Worm (Caenorhabditis elegans) whole organism, L1 larva: ENCODE results near the gene F46E10.3.

Source experiments
- aha-1 ChIP-seq: fragments of 150-350 bp; optimal IDR thresholded peaks from 2 replicates; lab custom pipeline; 2014; ENCODE audit warnings: missing biosample characterization, missing genetic modification characterization
- alr-1 ChIP-seq: fragments of 200-800 bp; sonication (Bioruptor generic); optimal IDR thresholded peaks from 2 replicates; lab custom pipeline; 2018; ENCODE audit warnings: borderline replicate concordance, mild to moderate bottlenecking, missing genetic modification characterization, missing compliant biosample characterization
- ama-1 ChIP-seq: fragments of 150-350 bp; optimal IDR thresholded peaks from 2 replicates; lab custom pipeline; 2014
- blmp-1 ChIP-seq: fragments of 150-350 bp; optimal IDR thresholded peaks from 2 replicates; lab custom pipeline; 2014; ENCODE audit warnings: missing biosample characterization, missing genetic modification characterization
- ceh-63 ChIP-seq: fragments of 200-800 bp; sonication (Bioruptor generic); optimal IDR thresholded peaks from 2 replicates; lab custom pipeline; 2018; ENCODE audit warnings: mild to moderate bottlenecking, missing genetic modification characterization, missing compliant biosample characterization
- ceh-8 ChIP-seq: fragments of 200-800 bp; sonication (Bioruptor generic); optimal IDR thresholded peaks from 2 replicates; lab custom pipeline; 2018; ENCODE audit warnings: mild to moderate bottlenecking, missing genetic modification characterization, moderate library complexity, missing compliant biosample characterization
- dpl-1 ChIP-seq, 3 experiments: fragments of 150-350 bp in 2 of 3; sonication (generic microtip) in 1 of 3; optimal IDR thresholded peaks; 2 replicates each; lab custom pipeline; 2014 to 2017; ENCODE audit warnings: missing biosample characterization in 3 of 3, missing genetic modification characterization in 3 of 3, missing genetic modification reagents in 3 of 3
- efl-1 ChIP-seq, 4 experiments: fragments of 150-350 bp; optimal IDR thresholded peaks in 3 of 4; peaks in 1 of 4; 1 replicate in 1 of 4; 2 replicates in 3 of 4; lab custom pipeline; 2014; ENCODE audit warnings: missing biosample characterization in 2 of 4, missing genetic modification characterization in 2 of 4, missing genetic modification reagents in 2 of 4
- efl-3 ChIP-seq: fragments of 200-800 bp; sonication (Bioruptor generic); optimal IDR thresholded peaks from 2 replicates; lab custom pipeline; 2018; ENCODE audit warnings: mild to moderate bottlenecking, missing genetic modification characterization, missing compliant biosample characterization
- egl-27 ChIP-seq, 2 experiments: fragments of 150-350 bp in 1 of 2; sonication (generic microtip); optimal IDR thresholded peaks; 3 replicates each; lab custom pipeline; 2017 to 2018; ENCODE audit warnings: missing biosample characterization in 2 of 2, missing genetic modification characterization in 2 of 2, missing genetic modification reagents in 2 of 2
- elt-2 ChIP-seq: sonication (generic microtip); optimal IDR thresholded peaks from 2 replicates; lab custom pipeline; 2016; ENCODE audit warnings: missing genetic modification characterization, mild to moderate bottlenecking, inconsistent platforms, missing compliant biosample characterization, missing genetic modification reagents
- elt-3 ChIP-seq, 6 experiments: fragments of 150-350 bp in 1 of 6; sonication (generic microtip); optimal IDR thresholded peaks; 2 replicates each; lab custom pipeline; 2017 to 2018; ENCODE audit warnings: missing biosample characterization in 6 of 6, missing genetic modification characterization in 6 of 6, inconsistent platforms in 1 of 6
- fkh-8 ChIP-seq: sonication (generic microtip); optimal IDR thresholded peaks from 2 replicates; lab custom pipeline; 2016; ENCODE audit warnings: mild to moderate bottlenecking, missing genetic modification characterization, missing compliant biosample characterization
- irx-1 ChIP-seq: sonication (generic microtip); optimal IDR thresholded peaks from 2 replicates; lab custom pipeline; 2016; ENCODE audit warnings: missing genetic modification characterization, missing compliant biosample characterization
- jun-1 ChIP-seq: fragments of 150-350 bp; optimal IDR thresholded peaks from 2 replicates; lab custom pipeline; 2014; ENCODE audit warnings: missing biosample characterization, missing genetic modification reagents, missing genetic modification characterization
- lin-13 ChIP-seq: fragments of 150-350 bp; optimal IDR thresholded peaks from 2 replicates; lab custom pipeline; 2014; ENCODE audit warnings: missing biosample characterization, missing genetic modification reagents, missing genetic modification characterization
- lin-14 ChIP-seq: fragments of 200-800 bp; sonication (Bioruptor generic); optimal IDR thresholded peaks from 2 replicates; lab custom pipeline; 2018; ENCODE audit warnings: mild to moderate bottlenecking, missing genetic modification characterization, moderate library complexity, missing compliant biosample characterization
- lin-35 ChIP-seq, 2 experiments: fragments of 150-350 bp; optimal IDR thresholded peaks; 2 replicates each; lab custom pipeline; 2014; ENCODE audit warnings: missing biosample characterization in 2 of 2, missing genetic modification characterization in 2 of 2, missing genetic modification reagents in 2 of 2
- lin-39 ChIP-seq: fragments of 150-350 bp; optimal IDR thresholded peaks from 2 replicates; lab custom pipeline; 2014; ENCODE audit warnings: missing biosample characterization, missing genetic modification reagents, missing genetic modification characterization
- lsy-2 ChIP-seq, 2 experiments: fragments of 150-350 bp; optimal IDR thresholded peaks; 2 replicates each; lab custom pipeline; 2014; ENCODE audit warnings: missing biosample characterization in 2 of 2, missing genetic modification characterization in 2 of 2
- mdl-1 ChIP-seq, 2 experiments: fragments of 150-350 bp; optimal IDR thresholded peaks; 2 replicates each; lab custom pipeline; 2014 to 2017; ENCODE audit warnings: missing biosample characterization in 2 of 2, missing genetic modification characterization in 2 of 2, inconsistent platforms in 1 of 2
- mep-1 ChIP-seq: fragments of 150-350 bp; optimal IDR thresholded peaks from 2 replicates; lab custom pipeline; 2014; ENCODE audit warnings: missing biosample characterization, missing genetic modification characterization
- nhr-19 ChIP-seq: fragments of 200-800 bp; sonication (Bioruptor generic); conservative IDR thresholded peaks from 2 replicates; pipeline ENCODE4 v1.3.6; 2022; ENCODE audit warnings: missing genetic modification characterization, missing compliant biosample characterization
- nhr-20 ChIP-seq: sonication (generic microtip); optimal IDR thresholded peaks from 2 replicates; lab custom pipeline; 2016; ENCODE audit warnings: mild to moderate bottlenecking, missing genetic modification characterization, missing compliant biosample characterization
- nhr-47 ChIP-seq: sonication (generic microtip); optimal IDR thresholded peaks from 2 replicates; lab custom pipeline; 2016; ENCODE audit warnings: mild to moderate bottlenecking, missing genetic modification characterization, moderate library complexity, missing compliant biosample characterization
- nhr-71 ChIP-seq: sonication (generic microtip); optimal IDR thresholded peaks from 2 replicates; lab custom pipeline; 2016; ENCODE audit warnings: mild to moderate bottlenecking, missing genetic modification characterization, moderate library complexity, missing compliant biosample characterization
- nhr-85 ChIP-seq: sonication (generic microtip); peaks from one replicate; lab custom pipeline; 2016; ENCODE audit warnings: missing genetic modification characterization, inconsistent platforms, missing compliant biosample characterization
- nhr-90 ChIP-seq: sonication (generic microtip); optimal IDR thresholded peaks from 2 replicates; lab custom pipeline; 2016; ENCODE audit warnings: mild to moderate bottlenecking, missing genetic modification characterization, missing compliant biosample characterization; ENCODE audit not compliant: poor library complexity
- pag-3 ChIP-seq: sonication (generic microtip); optimal IDR thresholded peaks from 2 replicates; lab custom pipeline; 2017; ENCODE audit warnings: missing genetic modification characterization, mild to moderate bottlenecking, missing compliant biosample characterization, antibody characterized with exemption, borderline replicate concordance; ENCODE audit not compliant: insufficient read depth
- pax-3 ChIP-seq: fragments of 200-800 bp; sonication (Bioruptor generic); optimal IDR thresholded peaks from 2 replicates; lab custom pipeline; 2018; ENCODE audit warnings: mild to moderate bottlenecking, missing genetic modification characterization, moderate library complexity, missing compliant biosample characterization
- pqm-1 ChIP-seq: sonication (generic microtip); optimal IDR thresholded peaks from 3 replicates; lab custom pipeline; 2017; ENCODE audit warnings: missing biosample characterization, missing genetic modification characterization
- rnt-1 ChIP-seq: sonication (generic microtip); optimal IDR thresholded peaks from 2 replicates; lab custom pipeline; 2016; ENCODE audit warnings: mild to moderate bottlenecking, missing genetic modification characterization, moderate library complexity, missing compliant biosample characterization
- skn-1 ChIP-seq: fragments of 150-350 bp; optimal IDR thresholded peaks from 2 replicates; lab custom pipeline; 2014; ENCODE audit warnings: missing biosample characterization, missing genetic modification characterization
- snu-23 ChIP-seq: sonication (generic microtip); optimal IDR thresholded peaks from 2 replicates; lab custom pipeline; 2016; ENCODE audit warnings: missing genetic modification characterization, missing compliant biosample characterization
- swsn-7 ChIP-seq: sonication (generic microtip); optimal IDR thresholded peaks from 2 replicates; lab custom pipeline; 2016; ENCODE audit warnings: missing genetic modification characterization, missing compliant biosample characterization
- tbx-2 ChIP-seq: sonication (generic microtip); optimal IDR thresholded peaks from 2 replicates; lab custom pipeline; 2016; ENCODE audit warnings: missing genetic modification characterization, missing compliant biosample characterization
- tlp-1 ChIP-seq: fragments of 150-350 bp; optimal IDR thresholded peaks from 2 replicates; lab custom pipeline; 2014; ENCODE audit warnings: missing biosample characterization, missing genetic modification characterization
- unc-62 ChIP-seq: fragments of 150-350 bp; optimal IDR thresholded peaks from 2 replicates; lab custom pipeline; 2014; ENCODE audit warnings: missing biosample characterization, missing genetic modification reagents, missing genetic modification characterization
- unc-98 ChIP-seq: fragments of 200-800 bp; sonication (Bioruptor generic); IDR thresholded peaks from 2 replicates; pipeline ENCODE4 v1.3.6; 2022; ENCODE audit warnings: missing genetic modification characterization, missing compliant biosample characterization
- zag-1 ChIP-seq: fragments of 150-350 bp; optimal IDR thresholded peaks from 2 replicates; lab custom pipeline; 2014; ENCODE audit warnings: missing biosample characterization, missing genetic modification characterization
- zip-4 ChIP-seq: fragments of 200-800 bp; sonication (Bioruptor generic); optimal IDR thresholded peaks from 2 replicates; lab custom pipeline; 2018; ENCODE audit warnings: mild to moderate bottlenecking, missing genetic modification characterization, moderate library complexity, missing compliant biosample characterization
- ztf-11 ChIP-seq, 2 experiments: sonication (generic microtip); optimal IDR thresholded peaks; 2 replicates each; lab custom pipeline; 2016 to 2017; ENCODE audit warnings: missing genetic modification characterization in 2 of 2, missing biosample characterization in 1 of 2, missing compliant biosample characterization in 1 of 2
- ztf-4 ChIP-seq: fragments of 150-350 bp; optimal IDR thresholded peaks from 2 replicates; lab custom pipeline; 2014; ENCODE audit warnings: missing biosample characterization, missing genetic modification characterization

F46E10.3 gene

DNA sequence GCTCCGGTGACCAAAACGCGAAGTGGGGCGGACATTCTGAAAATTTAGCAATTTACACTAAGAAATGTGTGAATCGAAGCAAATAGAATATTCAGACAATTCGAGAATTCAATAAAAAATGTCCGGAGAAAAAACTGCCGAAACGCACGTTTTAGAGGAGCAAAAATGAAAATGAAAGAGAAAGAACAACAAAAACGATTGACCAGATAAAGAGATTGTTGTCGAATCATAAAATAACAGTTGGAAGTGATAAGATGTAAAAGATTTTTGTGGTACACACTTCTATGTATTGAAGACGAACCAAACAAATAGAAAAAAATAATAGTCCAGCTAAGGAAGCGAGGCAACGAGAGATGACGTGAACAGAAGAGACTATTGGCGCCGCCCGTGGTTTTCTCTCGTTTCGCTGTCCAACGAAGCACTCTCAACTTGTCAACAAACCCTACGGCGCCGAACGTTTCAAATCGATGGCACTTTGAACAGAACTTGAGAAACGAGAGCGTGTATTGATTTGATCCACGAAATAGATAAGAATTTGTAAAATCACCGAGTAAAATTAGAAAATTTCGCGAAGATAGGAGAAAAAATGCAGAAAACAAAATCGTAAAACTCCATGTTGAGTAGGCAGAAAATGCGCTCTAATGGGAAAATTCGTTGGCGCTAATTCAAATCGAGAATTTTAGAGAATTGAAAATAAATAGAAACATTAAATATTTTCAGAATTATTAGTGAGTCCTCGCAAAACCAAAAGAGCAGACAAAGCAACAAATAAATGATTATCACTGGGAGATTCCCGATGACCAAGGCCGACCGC lies 1.4 kb upstream of the F46E10.3 start, which contains the start of gene mdh-1:
mdh-1 (minus strand) TSS at position 36 of the 814 bp plus-strand sequence.
- TF ChIP-seq egl-27 (tag; optimal IDR thresholded peaks at IDR 0.05; lab: Kevin White, UChicago) (peak in 1 of 2 experiments; percentile 25), lin-39 (tag; lab: Kevin White, UChicago) (no peak), fkh-8 (tag; lab: Kevin White, UChicago) (peak; percentile 33), elt-3 (tag; optimal IDR thresholded peaks at IDR 0.05; lab: Kevin White, UChicago) (peak in 1 of 6 experiments; percentile 40), nhr-47 (tag; lab: Kevin White, UChicago) (peak; percentile 13), dpl-1 (GFP tag; optimal IDR thresholded peaks at IDR 0.05; lab: Kevin White, UChicago) (peak; percentile 44 to 79 (median 53)), blmp-1 (tag; lab: Kevin White, UChicago) (peak; percentile 62), nhr-85 (peak; percentile 30), alr-1 (tag; lab: Kevin White, UChicago) (no peak), pax-3 (tag; lab: Kevin White, UChicago) (peak; percentile 11), lin-14 (GFP tag; lab: Kevin White, UChicago) (peak; percentile 58), lin-35 (GFP tag; optimal IDR thresholded peaks at IDR 0.05; lab: Kevin White, UChicago) (peak; percentile 30 to 71), mep-1 (tag; lab: Kevin White, UChicago) (peak; percentile 7), unc-62 (no peak), efl-1 (optimal IDR thresholded peaks at IDR 0.05; lab: Kevin White, UChicago) (peak in 1 of 2 experiments; percentile 75), efl-1 (GFP tag; optimal IDR thresholded peaks at IDR 0.05 in 1 of 2; lab: Kevin White, UChicago) (peak; percentile 72 to 96), zip-4 (no peak), elt-2 (tag; lab: Kevin White, UChicago) (peak; percentile 29)

DNA sequence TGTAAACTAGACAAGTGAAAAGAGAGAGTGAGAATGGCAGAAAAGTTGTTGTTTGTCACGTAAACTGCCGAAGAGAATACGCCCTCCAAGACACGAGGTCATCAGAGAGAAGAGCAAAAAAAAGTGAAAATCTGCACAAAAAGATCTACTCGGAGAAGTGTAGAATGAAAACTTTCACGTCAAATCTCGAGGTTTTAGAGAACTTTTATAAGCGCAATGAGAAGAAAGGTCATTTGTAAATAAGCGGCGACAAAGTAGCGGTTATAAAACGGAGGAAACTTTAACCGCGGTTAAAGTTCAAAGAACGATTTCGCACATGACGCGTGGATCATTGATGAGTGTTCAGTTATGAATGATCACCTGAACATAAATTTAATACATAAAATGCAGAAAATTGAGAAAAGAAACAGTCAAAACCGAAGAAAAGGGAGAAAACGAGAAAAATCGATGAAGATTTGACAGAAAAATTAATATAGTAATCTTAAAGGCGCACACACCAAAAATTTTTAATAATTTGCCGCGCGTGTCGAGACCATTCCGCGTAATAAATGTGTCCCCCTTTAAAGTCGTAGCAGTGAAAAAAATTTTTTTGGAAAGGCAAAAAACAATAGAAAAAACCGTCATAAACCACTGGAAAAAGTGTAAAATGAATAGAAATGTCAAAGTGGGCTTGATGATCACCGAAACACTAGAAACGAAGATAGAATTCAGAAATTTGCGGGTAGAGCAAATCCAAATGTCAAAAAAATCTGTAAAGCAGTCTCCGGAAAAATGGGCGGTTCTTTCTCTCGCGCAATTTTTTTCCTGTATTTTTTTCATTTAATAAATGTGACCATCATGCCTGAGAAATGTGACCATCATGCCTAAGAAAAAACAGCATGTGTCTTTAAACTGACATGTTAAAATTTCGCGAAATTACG lies 532 bp upstream of the F46E10.3 start:
- peak; percentile 17 for TF ChIP-seq lin-13 (GFP tag; lab: Kevin White, UChicago)
- TF ChIP-seq tbx-2 (tag; lab: Kevin White, UChicago), result peak; percentile 27
- no peak for TF ChIP-seq skn-1 (tag; lab: Kevin White, UChicago)
- TF ChIP-seq efl-3 (GFP tag; lab: Kevin White, UChicago), result no peak
- TF ChIP-seq snu-23, result peak; percentile 61
- TF ChIP-seq mdl-1 (tag; optimal IDR thresholded peaks at IDR 0.05; lab: Kevin White, UChicago), result peak in 1 of 2 experiments; percentile 80
- TF ChIP-seq swsn-7 (tag; lab: Kevin White, UChicago), result peak; percentile 27
- TF ChIP-seq aha-1, result peak; percentile 49
- TF ChIP-seq lin-39 (tag; lab: Kevin White, UChicago), result no peak
- peak; percentile 70 for TF ChIP-seq nhr-19 (GFP tag; lab: Robert Waterston, UW)
- TF ChIP-seq ama-1, result peak; percentile 31
- peak in 2 of 6 experiments; percentile 55 to 72 for TF ChIP-seq elt-3 (tag; optimal IDR thresholded peaks at IDR 0.05; lab: Kevin White, UChicago)
- TF ChIP-seq lin-35 (GFP tag; optimal IDR thresholded peaks at IDR 0.05; lab: Kevin White, UChicago), result peak; percentile 22 to 29
- peak; percentile 6 for TF ChIP-seq irx-1 (tag; lab: Kevin White, UChicago)
- TF ChIP-seq lin-14 (GFP tag; lab: Kevin White, UChicago), result peak; percentile 84
- TF ChIP-seq ztf-4, result peak; percentile 51
- TF ChIP-seq zag-1, result no peak
- TF ChIP-seq rnt-1 (tag; lab: Kevin White, UChicago), result peak; percentile 52
- TF ChIP-seq unc-98 (GFP tag; lab: Robert Waterston, UW), result no peak
- peak; percentile 55 for TF ChIP-seq nhr-20 (tag; lab: Kevin White, UChicago)
- TF ChIP-seq jun-1 (tag; lab: Kevin White, UChicago), result no peak
- TF ChIP-seq lsy-2 (tag; optimal IDR thresholded peaks at IDR 0.05; lab: Kevin White, UChicago), result peak; percentile 8 to 33
- TF ChIP-seq pqm-1 (tag; lab: Kevin White, UChicago), result no peak
- TF ChIP-seq ceh-63 (GFP tag; lab: Kevin White, UChicago), result no peak
- peak; percentile 82 for TF ChIP-seq blmp-1 (tag; lab: Kevin White, UChicago)
- TF ChIP-seq alr-1 (tag; lab: Kevin White, UChicago), result no peak
- TF ChIP-seq efl-1 (optimal IDR thresholded peaks at IDR 0.05; lab: Kevin White, UChicago), result no peak
- peak in 1 of 2 experiments; percentile 86 for TF ChIP-seq efl-1 (GFP tag; optimal IDR thresholded peaks at IDR 0.05 in 1 of 2; lab: Kevin White, UChicago)
- TF ChIP-seq ztf-11 (tag; optimal IDR thresholded peaks at IDR 0.05; lab: Kevin White, UChicago), result no peak
- no peak for TF ChIP-seq tlp-1
- no peak for TF ChIP-seq unc-62
- TF ChIP-seq ceh-8 (GFP tag; lab: Kevin White, UChicago), result no peak
- TF ChIP-seq pag-3 (tag; lab: Kevin White, UChicago), result peak; percentile 77
- TF ChIP-seq nhr-90 (tag; lab: Kevin White, UChicago), result peak; percentile 40
- TF ChIP-seq zip-4, result no peak
- TF ChIP-seq nhr-71 (tag; lab: Kevin White, UChicago), result peak; percentile 73
